Worm (Caenorhabditis elegans): Measurements from ENCODE around the gene Y62H9A.4.
A peak's percentile ranks its signal among the peaks of the same experiment; 100 is the strongest.

Y62H9A.4 gene

ce11 chrX:11892328-11892727 is 12.4 kb downstream of the Y62H9A.4 start, which contains the start of gene Y62H9A.8:
Gene Y62H9A.8 (minus strand): TSS chrX:11892428.
- TF ChIP-seq snu-23 (GFP tag; optimal IDR thresholded peaks at IDR 0.05): no peak
- TF ChIP-seq lin-35 (GFP tag; optimal IDR thresholded peaks at IDR 0.05): no peak
- TF ChIP-seq zag-1 (tag; optimal IDR thresholded peaks at IDR 0.05): no peak
- TF ChIP-seq aha-1 (tag; optimal IDR thresholded peaks at IDR 0.05): no peak
- TF ChIP-seq swsn-7 (tag; optimal IDR thresholded peaks at IDR 0.05): no peak
- no peak for TF ChIP-seq unc-86 (tag; optimal IDR thresholded peaks at IDR 0.05)
- TF ChIP-seq lsy-2 (tag; optimal IDR thresholded peaks at IDR 0.05): no peak
- no peak for TF ChIP-seq dsc-1 (tag; optimal IDR thresholded peaks at IDR 0.05)
- no peak for TF ChIP-seq hpl-2 (GFP tag; optimal IDR thresholded peaks at IDR 0.05)
- TF ChIP-seq irx-1 (tag; optimal IDR thresholded peaks at IDR 0.05): no peak
- TF ChIP-seq ets-5 (GFP tag; IDR thresholded peaks at IDR 0.05): no peak
- no peak for TF ChIP-seq ceh-63 (GFP tag; optimal IDR thresholded peaks at IDR 0.05)
- no peak for TF ChIP-seq lin-39 (tag; optimal IDR thresholded peaks at IDR 0.05)
- TF ChIP-seq grh-1 (GFP tag; IDR thresholded peaks at IDR 0.05): no peak
- TF ChIP-seq zip-4 (GFP tag; optimal IDR thresholded peaks at IDR 0.05): no peak

ce11 chrX:11896708-11897107 is 16.8 kb downstream of the Y62H9A.4 start:
- TF ChIP-seq snu-23 (GFP tag; optimal IDR thresholded peaks at IDR 0.05) (no peak), lsy-2 (tag; optimal IDR thresholded peaks at IDR 0.05) (no peak), zag-1 (tag; optimal IDR thresholded peaks at IDR 0.05) (no peak), xbp-1 (tag; optimal IDR thresholded peaks at IDR 0.05) (no peak), egl-13 (tag; optimal IDR thresholded peaks at IDR 0.05) (no peak), C16A3.4 (tag; optimal IDR thresholded peaks at IDR 0.05) (no peak), fkh-8 (tag; optimal IDR thresholded peaks at IDR 0.05) (no peak), nhr-47 (tag; optimal IDR thresholded peaks at IDR 0.05) (no peak), fkh-4 (tag; optimal IDR thresholded peaks at IDR 0.05; ENCODE audit: borderline replicate concordance) (no peak), ceh-8 (GFP tag; optimal IDR thresholded peaks at IDR 0.05) (no peak), egl-27 (tag; optimal IDR thresholded peaks at IDR 0.05) (no peak), fkh-10 (GFP tag; optimal IDR thresholded peaks at IDR 0.05) (no peak), nhr-12 (tag; optimal IDR thresholded peaks at IDR 0.05) (no peak), vab-15 (tag; optimal IDR thresholded peaks at IDR 0.05) (no peak), nhr-77 (tag; optimal IDR thresholded peaks at IDR 0.05) (no peak), aly-2 (tag; optimal IDR thresholded peaks at IDR 0.05) (no peak), zip-4 (GFP tag; optimal IDR thresholded peaks at IDR 0.05) (no peak), lin-14 (GFP tag; optimal IDR thresholded peaks at IDR 0.05) (no peak), hpl-2 (GFP tag; optimal IDR thresholded peaks at IDR 0.05) (no peak), jun-1 (tag; optimal IDR thresholded peaks at IDR 0.05) (no peak)

ce11 chrX:11898040-11898439 is 18.1 kb downstream of the Y62H9A.4 start, which contains the start of gene Y62H9A.9:
Gene Y62H9A.9 (minus strand): TSS chrX:11898140.
- TF ChIP-seq ets-5 (GFP tag; IDR thresholded peaks at IDR 0.05) (0 out of 2 replicates have a peak, but pooled peaks have one; percentile 48), fkh-8 (tag; optimal IDR thresholded peaks at IDR 0.05) (no peak)

ce11 chrX:11899031-11899430 is 19.1 kb downstream of the Y62H9A.4 start:
- no peak for TF ChIP-seq unc-86 (tag; optimal IDR thresholded peaks at IDR 0.05)
- peak; percentile 41 for TF ChIP-seq nhr-47 (tag; optimal IDR thresholded peaks at IDR 0.05)
- TF ChIP-seq dsc-1 (tag; optimal IDR thresholded peaks at IDR 0.05): peak; percentile 47
- no peak for TF ChIP-seq aha-1 (tag; optimal IDR thresholded peaks at IDR 0.05)
- TF ChIP-seq ceh-82 (tag; optimal IDR thresholded peaks at IDR 0.05): peak in 1 of 3 experiments; percentile 18
- TF ChIP-seq lir-3 (tag; optimal IDR thresholded peaks at IDR 0.05; ENCODE audit: poor library complexity): no peak
- peak; percentile 15 for TF ChIP-seq fkh-10 (GFP tag; optimal IDR thresholded peaks at IDR 0.05)
- TF ChIP-seq efl-1 (optimal IDR thresholded peaks at IDR 0.05): peak in 1 of 2 experiments; percentile 0
- no peak for TF ChIP-seq efl-1 (GFP tag; optimal IDR thresholded peaks at IDR 0.05 in 1 of 2)

ce11 chrX:11902661-11903060 is 22.7 kb downstream of the Y62H9A.4 start, which contains the start of gene Y62H9A.10:
Gene Y62H9A.10 (minus strand): TSS chrX:11902761.
- TF ChIP-seq fos-1 (tag; optimal IDR thresholded peaks at IDR 0.05): no peak
- no peak for TF ChIP-seq elt-3 (tag; optimal IDR thresholded peaks at IDR 0.05)
- TF ChIP-seq nhr-84 (tag; optimal IDR thresholded peaks at IDR 0.05): no peak
- no peak for TF ChIP-seq ceh-88 (GFP tag; IDR thresholded peaks at IDR 0.05)
- no peak for TF ChIP-seq pqm-1 (tag; optimal IDR thresholded peaks at IDR 0.05)
- no peak for TF ChIP-seq fkh-10 (GFP tag; optimal IDR thresholded peaks at IDR 0.05)

Data from whole organism, L1 larva.